Fruit fly (Drosophila melanogaster) whole organism, wandering third instar larva: Measurements from ENCODE around the gene CAH1.

Experiments
- Dfd ChIP-seq: fragments of >200 bp; optimal IDR thresholded peaks from 2 replicates; lab custom pipeline; 2017; ENCODE audit warnings: missing biosample characterization, missing genetic modification characterization
- GATAd ChIP-seq: sonication (Bioruptor generic); optimal IDR thresholded peaks from 2 replicates; lab custom pipeline; 2016; ENCODE audit warnings: missing biosample characterization, missing genetic modification characterization
- Mio ChIP-seq: sonication (Bioruptor generic); optimal IDR thresholded peaks from 2 replicates; lab custom pipeline; 2016; ENCODE audit warnings: missing biosample characterization, missing genetic modification characterization
- brk ChIP-seq: fragments of 200-800 bp; sonication (Bioruptor generic); optimal IDR thresholded peaks from 2 replicates; lab custom pipeline; 2016; ENCODE audit warnings: missing biosample characterization, mild to moderate bottlenecking, missing genetic modification characterization
- dl ChIP-seq, 2 experiments: fragments of 175-275, 200-275 bp in 1 of 2; fragments of 200-275 bp in 1 of 2; sonication (Bioruptor generic); optimal IDR thresholded peaks; lab custom pipeline; 2018; ENCODE audit warnings: mild to moderate bottlenecking in 2 of 2, missing biosample characterization in 2 of 2, missing genetic modification characterization in 2 of 2, moderate library complexity in 2 of 2; ENCODE audit not compliant: partially characterized antibody in 2 of 2, insufficient read depth in 1 of 2
- fru ChIP-seq: fragments of 200-800 bp; sonication (Bioruptor generic); optimal IDR thresholded peaks from 3 replicates; lab custom pipeline; 2016; ENCODE audit warnings: missing biosample characterization, mild to moderate bottlenecking, missing genetic modification characterization
- lola ChIP-seq: fragments of >200 bp; optimal IDR thresholded peaks from 2 replicates; lab custom pipeline; 2017; ENCODE audit warnings: missing biosample characterization, missing genetic modification characterization
- tai ChIP-seq: sonication (Bioruptor generic); optimal IDR thresholded peaks from 2 replicates; lab custom pipeline; 2016; ENCODE audit warnings: missing biosample characterization, missing genetic modification characterization
- usp ChIP-seq: fragments of >200 bp; optimal IDR thresholded peaks from 2 replicates; lab custom pipeline; 2017; ENCODE audit warnings: missing biosample characterization, missing genetic modification characterization

DNA sequence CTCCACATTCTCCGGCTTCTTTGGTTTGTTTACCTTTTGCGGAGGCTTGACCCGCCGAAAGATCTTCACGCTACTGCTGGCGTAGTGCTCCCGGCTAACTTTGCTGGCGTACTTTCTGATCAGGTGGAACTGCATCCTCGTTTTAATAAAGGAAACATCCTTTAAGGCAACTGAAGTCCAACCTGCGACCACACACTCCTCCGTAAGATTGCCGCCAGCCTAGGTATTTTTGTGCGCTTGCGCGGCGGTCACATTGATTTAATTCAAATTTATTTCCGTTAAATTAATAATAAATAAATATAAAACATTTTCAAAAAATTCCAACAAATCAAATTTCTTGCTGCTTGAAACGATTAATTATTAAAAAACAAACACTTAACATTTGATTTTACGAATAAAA is 24.1 kb downstream of the CAH1 start, which contains the start of gene PolG1:
- TF ChIP-seq Dfd (GFP tag; lab: Kevin White, UChicago) (no peak), usp (GFP tag; lab: Kevin White, UChicago) (no peak), dl (GFP tag; optimal IDR thresholded peaks at IDR 0.05; lab: Kevin White, UChicago; ENCODE audit: insufficient read depth in 1 of 2, partially characterized antibody in 2 of 2) (no peak), Mio (GFP tag; lab: Kevin White, UChicago) (no peak), lola (GFP tag; lab: Kevin White, UChicago) (no peak), GATAd (GFP tag; lab: Kevin White, UChicago) (no peak), brk (no peak), fru (GFP tag; lab: Kevin White, UChicago) (no peak), tai (no peak)
